Fruit fly (Drosophila melanogaster) Kc167 (cell line): ENCODE measurements around the gene CG9743.

Source experiments
- h ChIP-seq: fragments of >200 bp; optimal IDR thresholded peaks from 3 replicates; lab custom pipeline; 2018; ENCODE audit warnings: missing external identifiers
- insv ChIP-seq: fragments of >200 bp; optimal IDR thresholded peaks from 3 replicates; lab custom pipeline; 2018; ENCODE audit warnings: missing external identifiers
- psq ChIP-seq: fragments of >200 bp; optimal IDR thresholded peaks from 2 replicates; lab custom pipeline; 2017; ENCODE audit warnings: missing external identifiers
- ttk ChIP-seq: sonication (Bioruptor generic); optimal IDR thresholded peaks from 2 replicates; lab custom pipeline; 2017; ENCODE audit warnings: missing external identifiers

DNA sequence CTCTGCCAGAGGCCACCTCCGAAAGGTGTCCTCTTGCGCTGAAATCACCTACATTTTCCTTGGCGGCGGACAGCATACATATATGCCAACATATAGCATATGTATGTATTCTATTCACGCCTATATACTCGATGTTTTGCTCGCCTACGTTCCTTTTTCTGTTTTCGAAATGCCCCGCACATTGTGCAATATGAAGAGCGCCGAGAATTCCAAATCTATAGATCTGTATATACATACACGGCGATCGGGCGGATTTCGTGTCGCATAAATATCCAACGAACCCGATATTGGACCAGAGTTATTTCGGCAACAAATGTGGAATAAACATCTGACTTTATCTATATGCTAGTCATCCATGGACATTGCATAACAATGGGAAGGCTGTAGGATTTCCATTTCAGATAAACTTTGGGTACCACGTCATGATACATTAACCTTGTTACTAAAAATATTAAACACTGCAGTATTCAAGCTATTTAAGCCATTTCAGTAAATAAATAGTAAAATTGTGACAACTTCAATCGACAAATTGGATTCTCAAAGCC lies 27.7 kb downstream of the CG9743 start:
- TF ChIP-seq psq (lab: Kevin White, UChicago): no peak
- TF ChIP-seq insv: no peak
- TF ChIP-seq h (lab: Kevin White, UChicago): no peak
- TF ChIP-seq ttk (lab: Kevin White, UChicago): no peak
